Fruit fly (Drosophila melanogaster) whole organism, embryonic: Measurements from ENCODE around the gene ldbr.

Experiments used
- Abd-B ChIP-seq: fragments of 200-800 bp; sonication (Bioruptor generic); optimal IDR thresholded peaks from 2 replicates; lab custom pipeline; 2018; ENCODE audit warnings: missing biosample characterization, mild to moderate bottlenecking, missing genetic modification characterization, moderate library complexity
- Adf1 ChIP-seq: fragments of 200-800 bp; sonication (Bioruptor generic); IDR thresholded peaks from 2 replicates; pipeline ENCODE4 v1.3.6; 2022; ENCODE audit warnings: missing biosample characterization, missing genetic modification characterization
- C15 ChIP-seq: fragments of 200-800 bp; sonication (Bioruptor generic); IDR thresholded peaks from 3 replicates; pipeline ENCODE4 v1.3.6; 2022; ENCODE audit warnings: missing biosample characterization, missing genetic modification characterization
- CG10543 ChIP-seq: fragments of 200-800 bp; sonication (Bioruptor generic); optimal IDR thresholded peaks from 3 replicates; lab custom pipeline; 2017; ENCODE audit warnings: missing biosample characterization, mild to moderate bottlenecking, missing genetic modification characterization, moderate library complexity
- CG10654 ChIP-seq: fragments of 200-800 bp; sonication (Bioruptor generic); optimal IDR thresholded peaks from 2 replicates; lab custom pipeline; 2016; ENCODE audit warnings: missing biosample characterization, missing genetic modification characterization
- CG11093 ChIP-seq: fragments of 200-800 bp; sonication (Bioruptor generic); IDR thresholded peaks from 3 replicates; pipeline ENCODE4 v1.3.6; 2022; ENCODE audit warnings: missing biosample characterization, missing genetic modification characterization
- CG11456 ChIP-seq: fragments of 200-800 bp; sonication (Bioruptor generic); IDR thresholded peaks from 3 replicates; pipeline ENCODE4 v1.3.6; 2022; ENCODE audit warnings: missing biosample characterization, missing genetic modification characterization
- CG12769 ChIP-seq: fragments of 200-800 bp; sonication (Bioruptor generic); optimal IDR thresholded peaks from 2 replicates; lab custom pipeline; 2019; ENCODE audit warnings: missing biosample characterization, mild to moderate bottlenecking, missing genetic modification characterization, moderate library complexity
- CG13296 ChIP-seq: fragments of 200-800 bp; sonication (Bioruptor generic); optimal IDR thresholded peaks from 3 replicates; lab custom pipeline; 2018; ENCODE audit warnings: missing biosample characterization, mild to moderate bottlenecking, missing genetic modification characterization
- CG13894 ChIP-seq: fragments of 200-800 bp; sonication (Bioruptor generic); optimal IDR thresholded peaks from 3 replicates; lab custom pipeline; 2018; ENCODE audit warnings: missing biosample characterization, mild to moderate bottlenecking, missing genetic modification characterization, moderate library complexity
- CG14050 ChIP-seq: fragments of 200-800 bp; sonication (Bioruptor generic); IDR thresholded peaks from 3 replicates; pipeline ENCODE4 v1.3.6; 2022; ENCODE audit warnings: missing biosample characterization, missing genetic modification characterization
- CG1529 ChIP-seq: fragments of 200-800 bp; sonication (Bioruptor generic); optimal IDR thresholded peaks from 3 replicates; lab custom pipeline; 2018; ENCODE audit warnings: missing biosample characterization, missing genetic modification characterization
- CG15601 ChIP-seq: fragments of 200-800 bp; sonication (Bioruptor generic); optimal IDR thresholded peaks from 3 replicates; lab custom pipeline; 2019; ENCODE audit warnings: missing biosample characterization, mild to moderate bottlenecking, missing genetic modification characterization, moderate library complexity
- CG17829 ChIP-seq: fragments of 200-800 bp; optimal IDR thresholded peaks from 2 replicates; lab custom pipeline; 2019; ENCODE audit warnings: missing biosample characterization, mild to moderate bottlenecking, missing genetic modification characterization, moderate library complexity
- CG4282 ChIP-seq: fragments of 200-800 bp; sonication (Bioruptor generic); optimal IDR thresholded peaks from 2 replicates; lab custom pipeline; 2016; ENCODE audit warnings: missing biosample characterization, missing genetic modification characterization
- CG6813 ChIP-seq: fragments of 200-800 bp; sonication (Bioruptor generic); optimal IDR thresholded peaks from 2 replicates; lab custom pipeline; 2017; ENCODE audit warnings: missing biosample characterization, missing genetic modification characterization, mild to moderate bottlenecking, moderate library complexity, missing genetic modification reagents
- CG7963 ChIP-seq: fragments of 200-800 bp; sonication (Bioruptor generic); IDR thresholded peaks from 3 replicates; pipeline ENCODE4 v1.3.6; 2022; ENCODE audit warnings: missing biosample characterization, missing genetic modification characterization; ENCODE audit not compliant: partially characterized antibody
- CG8290 ChIP-seq, 3 experiments: fragments of 200-800 bp; sonication (Bioruptor generic); optimal IDR thresholded peaks; 2 replicates each; lab custom pipeline; 2016 to 2019; ENCODE audit warnings: missing biosample characterization in 3 of 3, missing genetic modification characterization in 3 of 3, mild to moderate bottlenecking in 2 of 3, moderate library complexity in 1 of 3
- Deaf1 ChIP-seq: fragments of 200-800 bp; optimal IDR thresholded peaks from 3 replicates; lab custom pipeline; 2019; ENCODE audit warnings: missing biosample characterization, mild to moderate bottlenecking, missing genetic modification characterization, moderate library complexity
- Eip74EF ChIP-seq, 2 experiments: fragments of 200-800 bp in 1 of 2; fragments of >200 bp in 1 of 2; sonication (Bioruptor generic) in 1 of 2; optimal IDR thresholded peaks; 2 replicates each; lab custom pipeline; 2017 to 2019; ENCODE audit warnings: missing biosample characterization in 2 of 2, missing genetic modification characterization in 2 of 2, mild to moderate bottlenecking in 1 of 2, moderate library complexity in 1 of 2
- Ets97D ChIP-seq: fragments of 200-800 bp; sonication (Bioruptor generic); optimal IDR thresholded peaks from 3 replicates; lab custom pipeline; 2016; ENCODE audit warnings: missing biosample characterization, missing genetic modification characterization
- HLH4C ChIP-seq: fragments of 200-800 bp; sonication (Bioruptor generic); IDR thresholded peaks from 3 replicates; pipeline ENCODE4 v1.3.6; 2022; ENCODE audit warnings: missing biosample characterization, missing genetic modification characterization; ENCODE audit not compliant: partially characterized antibody
- MESR4 ChIP-seq: fragments of 200-800 bp; sonication (Bioruptor generic); optimal IDR thresholded peaks from 2 replicates; lab custom pipeline; 2018; ENCODE audit warnings: missing biosample characterization, mild to moderate bottlenecking, missing genetic modification characterization, moderate library complexity
- Med ChIP-seq: fragments of 200-800 bp; sonication (Bioruptor generic); peaks from one replicate; lab custom pipeline; 2016; ENCODE audit warnings: missing biosample characterization, missing genetic modification characterization, mild to moderate bottlenecking, inconsistent platforms, moderate library complexity
- Opbp ChIP-seq: fragments of 200-800 bp; sonication (Bioruptor generic); IDR thresholded peaks from 3 replicates; pipeline ENCODE4 v1.3.6; 2022; ENCODE audit warnings: missing biosample characterization, missing genetic modification characterization; ENCODE audit not compliant: partially characterized antibody
- Pdp1 ChIP-seq, 2 experiments: fragments of 200-800 bp; sonication (Bioruptor generic); optimal IDR thresholded peaks; 3 replicates each; lab custom pipeline; 2016; ENCODE audit warnings: missing biosample characterization in 2 of 2, missing genetic modification characterization in 2 of 2, mild to moderate bottlenecking in 1 of 2, moderate library complexity in 1 of 2
- Poxn ChIP-seq: fragments of 200-800 bp; sonication (Bioruptor generic); IDR thresholded peaks from 2 replicates; pipeline ENCODE4 v1.3.6; 2022; ENCODE audit warnings: missing biosample characterization, missing genetic modification characterization
- Rx ChIP-seq: fragments of 200-800 bp; sonication (Bioruptor generic); IDR thresholded peaks from 2 replicates; pipeline ENCODE4 v1.3.6; 2022; ENCODE audit warnings: missing biosample characterization, missing genetic modification characterization
- Side ChIP-seq: fragments of 200-800 bp; sonication (Bioruptor generic); optimal IDR thresholded peaks from 2 replicates; lab custom pipeline; 2016; ENCODE audit warnings: missing biosample characterization, missing genetic modification characterization
- YL-1 ChIP-seq: fragments of 200-800 bp; sonication (Bioruptor generic); optimal IDR thresholded peaks from 3 replicates; lab custom pipeline; 2017; ENCODE audit warnings: missing biosample characterization, mild to moderate bottlenecking, missing genetic modification characterization
- ab ChIP-seq: fragments of 200-800 bp; sonication (Bioruptor generic); optimal IDR thresholded peaks from 2 replicates; lab custom pipeline; 2016; ENCODE audit warnings: missing biosample characterization, missing genetic modification characterization
- amos ChIP-seq: fragments of 200-800 bp; sonication (Bioruptor generic); IDR thresholded peaks from 2 replicates; pipeline ENCODE4 v1.3.6; 2022; ENCODE audit warnings: missing biosample characterization, missing genetic modification characterization; ENCODE audit not compliant: partially characterized antibody
- ash1 ChIP-seq: fragments of 200-800 bp; sonication (Bioruptor generic); optimal IDR thresholded peaks from 2 replicates; lab custom pipeline; 2018; ENCODE audit warnings: missing biosample characterization, mild to moderate bottlenecking, missing genetic modification characterization
- az2 ChIP-seq: fragments of 200-800 bp; sonication (Bioruptor generic); optimal IDR thresholded peaks from 3 replicates; lab custom pipeline; 2016; ENCODE audit warnings: missing biosample characterization, missing genetic modification characterization
- caup ChIP-seq: fragments of 200-800 bp; sonication (Bioruptor generic); optimal IDR thresholded peaks from 3 replicates; lab custom pipeline; 2017; ENCODE audit warnings: missing biosample characterization, mild to moderate bottlenecking, missing genetic modification characterization, moderate library complexity; ENCODE audit not compliant: severe bottlenecking
- chinmo ChIP-seq: fragments of 200-800 bp; sonication (Bioruptor generic); IDR thresholded peaks from 4 replicates; pipeline ENCODE4 v1.3.6; 2022; ENCODE audit warnings: missing biosample characterization, missing genetic modification characterization; ENCODE audit not compliant: partially characterized antibody
- ci ChIP-seq: fragments of 200-800 bp; sonication (Bioruptor generic); IDR thresholded peaks from 3 replicates; pipeline ENCODE4 v1.3.6; 2022; ENCODE audit warnings: missing biosample characterization, missing genetic modification characterization
- gem ChIP-seq: fragments of 200-800 bp; sonication (Bioruptor generic); optimal IDR thresholded peaks from 2 replicates; lab custom pipeline; 2019; ENCODE audit warnings: missing biosample characterization, mild to moderate bottlenecking, missing genetic modification characterization, moderate library complexity
- kni ChIP-seq: fragments of 200-800 bp; sonication (Bioruptor generic); optimal IDR thresholded peaks from 3 replicates; lab custom pipeline; 2017; ENCODE audit warnings: mild to moderate bottlenecking, missing biosample characterization, missing genetic modification reagents, missing genetic modification characterization
- mld ChIP-seq: fragments of 200-800 bp; sonication (Bioruptor generic); IDR thresholded peaks from 3 replicates; pipeline ENCODE4 v1.3.6; 2022; ENCODE audit warnings: missing biosample characterization, missing genetic modification characterization; ENCODE audit not compliant: partially characterized antibody
- nmo ChIP-seq: fragments of 200-800 bp; sonication (Bioruptor generic); optimal IDR thresholded peaks from 2 replicates; lab custom pipeline; 2018; ENCODE audit warnings: missing biosample characterization, mild to moderate bottlenecking, missing genetic modification characterization, moderate library complexity
- oc ChIP-seq: fragments of 200-800 bp; sonication (Bioruptor generic); optimal IDR thresholded peaks from 2 replicates; lab custom pipeline; 2018; ENCODE audit warnings: missing biosample characterization, mild to moderate bottlenecking, missing genetic modification characterization, moderate library complexity
- pita ChIP-seq: fragments of 200-800 bp; sonication (Bioruptor generic); optimal IDR thresholded peaks from 2 replicates; lab custom pipeline; 2017; ENCODE audit warnings: missing biosample characterization, mild to moderate bottlenecking, missing genetic modification characterization
- tll ChIP-seq, 2 experiments: fragments of 200-800 bp in 1 of 2; fragments of >200 bp in 1 of 2; sonication (Bioruptor generic) in 1 of 2; optimal IDR thresholded peaks; 2 replicates each; lab custom pipeline; 2017 to 2019; ENCODE audit warnings: missing biosample characterization in 2 of 2, missing genetic modification characterization in 2 of 2, mild to moderate bottlenecking in 1 of 2, moderate library complexity in 1 of 2
- tup ChIP-seq: fragments of 200-800 bp; sonication (Bioruptor generic); optimal IDR thresholded peaks from 2 replicates; lab custom pipeline; 2016; ENCODE audit warnings: missing biosample characterization, mild to moderate bottlenecking, missing genetic modification characterization, moderate library complexity
- unc-4 ChIP-seq: fragments of 200-800 bp; sonication (Bioruptor generic); IDR thresholded peaks from 2 replicates; pipeline ENCODE4 v1.3.6; 2022; ENCODE audit warnings: missing biosample characterization, missing genetic modification characterization; ENCODE audit not compliant: partially characterized antibody
- vvl ChIP-seq: fragments of 200-800 bp; sonication (Bioruptor generic); IDR thresholded peaks from 2 replicates; pipeline ENCODE4 v1.3.6; 2022; ENCODE audit warnings: missing biosample characterization, missing genetic modification characterization
- wek ChIP-seq: fragments of 200-800 bp; sonication (Bioruptor generic); optimal IDR thresholded peaks from 3 replicates; lab custom pipeline; 2018; ENCODE audit warnings: missing biosample characterization, mild to moderate bottlenecking, missing genetic modification characterization, moderate library complexity

ldbr gene

dm6 chr3L:8074944-8075343 is 46.7 kb upstream of the ldbr start (continued):
- TF ChIP-seq amos (GFP tag; lab: Robert Waterston, UW): no peak
- no peak for TF ChIP-seq CG11456
- no peak for TF ChIP-seq CG14050 (GFP tag; lab: Robert Waterston, UW)
- TF ChIP-seq Poxn: no peak
- TF ChIP-seq Rx (GFP tag; lab: Robert Waterston, UW): no peak
- no peak for TF ChIP-seq CG17829 (tag; lab: Kevin White, UChicago)
- peak; percentile 67; the same call in 1 of the 4 replicates for TF ChIP-seq chinmo (GFP tag; lab: Robert Waterston, UW)
- no peak for TF ChIP-seq CG15601 (tag; lab: Kevin White, UChicago)
- TF ChIP-seq nmo (GFP tag; lab: Kevin White, UChicago): no peak
- TF ChIP-seq az2 (GFP tag; lab: Kevin White, UChicago): no peak
- no peak for TF ChIP-seq CG8290 (GFP tag; optimal IDR thresholded peaks at IDR 0.05; lab: Kevin White, UChicago)
- TF ChIP-seq CG8290 (tag; optimal IDR thresholded peaks at IDR 0.05; lab: Kevin White, UChicago): peak in 1 of 2 experiments; percentile 15
- peak in 1 of 2 experiments; percentile 23 for TF ChIP-seq Pdp1 (GFP tag; optimal IDR thresholded peaks at IDR 0.05; lab: Kevin White, UChicago)
- TF ChIP-seq Abd-B: no peak
- TF ChIP-seq CG4282 (GFP tag; lab: Kevin White, UChicago): no peak
- no peak for TF ChIP-seq tll (GFP tag; optimal IDR thresholded peaks at IDR 0.05; lab: Kevin White, UChicago)
- TF ChIP-seq tup: no peak
- TF ChIP-seq Deaf1 (tag; lab: Kevin White, UChicago): peak; percentile 2
- TF ChIP-seq CG7963 (GFP tag; lab: Robert Waterston, UW): no peak
- no peak for TF ChIP-seq Opbp (GFP tag; lab: Robert Waterston, UW)
- peak; percentile 48; the same call in 1 of the 2 replicates for TF ChIP-seq vvl (GFP tag; lab: Robert Waterston, UW)
- peak; percentile 48 for TF ChIP-seq CG13894 (tag; lab: Kevin White, UChicago)
- peak; percentile 5 for TF ChIP-seq CG13296 (GFP tag; lab: Kevin White, UChicago)
- TF ChIP-seq oc (tag; lab: Kevin White, UChicago): peak; percentile 74
- TF ChIP-seq MESR4 (GFP tag; lab: Kevin White, UChicago): no peak
- TF ChIP-seq CG6813: peak; percentile 9
- no peak for TF ChIP-seq CG11093 (GFP tag; lab: Robert Waterston, UW)
- TF ChIP-seq mld (GFP tag; lab: Robert Waterston, UW): no peak
- TF ChIP-seq C15 (GFP tag; lab: Robert Waterston, UW): no peak
- TF ChIP-seq ash1: no peak
- no peak for TF ChIP-seq unc-4 (GFP tag; lab: Robert Waterston, UW)
- no peak for TF ChIP-seq gem
- no peak for TF ChIP-seq YL-1
- TF ChIP-seq Med (GFP tag; lab: Kevin White, UChicago): peak; percentile 14
- TF ChIP-seq caup (GFP tag; lab: Kevin White, UChicago): peak; percentile 24
- peak; percentile 10 for TF ChIP-seq CG10543 (GFP tag; lab: Kevin White, UChicago)
- TF ChIP-seq Eip74EF (GFP tag; optimal IDR thresholded peaks at IDR 0.05; lab: Kevin White, UChicago): peak in 1 of 2 experiments; percentile 64
- TF ChIP-seq CG10654 (GFP tag; lab: Kevin White, UChicago): no peak
- TF ChIP-seq ab (GFP tag; lab: Kevin White, UChicago): no peak
- TF ChIP-seq kni: no peak
- no peak for TF ChIP-seq pita (GFP tag; lab: Kevin White, UChicago)
- TF ChIP-seq Ets97D: no peak
- no peak for TF ChIP-seq Adf1 (GFP tag; lab: Robert Waterston, UW)
- no peak for TF ChIP-seq CG1529 (GFP tag; lab: Kevin White, UChicago)
- TF ChIP-seq ci: peak; percentile 38; the same call in 1 of the 3 replicates
- TF ChIP-seq Side (GFP tag; lab: Kevin White, UChicago): no peak
- peak; percentile 2 for TF ChIP-seq CG12769 (tag; lab: Kevin White, UChicago)
- TF ChIP-seq wek: peak; percentile 19
- no peak for TF ChIP-seq HLH4C (GFP tag; lab: Robert Waterston, UW)
